Worm (Caenorhabditis elegans): ENCODE measurements around the gene Y39A1A.22.

- TF ChIP-seq mdl-1 (tag; optimal IDR thresholded peaks at IDR 0.05) (no peak), nhr-11 (tag; optimal IDR thresholded peaks at IDR 0.05) (no peak), ceh-16 (tag; optimal IDR thresholded peaks at IDR 0.05) (no peak), lin-39 (tag; optimal IDR thresholded peaks at IDR 0.05) (no peak)
Measured at ce11 chrIII:10691019-10691418, 15.8 kb downstream of the Y39A1A.22 start, which contains the start of gene Y39A1A.17.
